Fruit fly (Drosophila melanogaster) whole organism, embryonic: ENCODE measurements around the gene sloth1.

ENCODE experiments used
- Antp ChIP-seq: fragments of 200-800 bp; sonication (Bioruptor generic); optimal IDR thresholded peaks from 3 replicates; lab custom pipeline; 2016; ENCODE audit warnings: missing biosample characterization, missing genetic modification characterization
- B-H1 ChIP-seq: fragments of 200-800 bp; sonication (Bioruptor generic); IDR thresholded peaks from 3 replicates; pipeline ENCODE4 v1.3.6; 2022; ENCODE audit warnings: missing biosample characterization, missing genetic modification characterization
- B-H2 ChIP-seq: fragments of 200-800 bp; sonication (Bioruptor generic); optimal IDR thresholded peaks from 2 replicates; lab custom pipeline; 2018; ENCODE audit warnings: missing biosample characterization, mild to moderate bottlenecking, missing genetic modification characterization
- Blimp-1 ChIP-seq: fragments of 200-800 bp; sonication (Bioruptor generic); optimal IDR thresholded peaks from 3 replicates; lab custom pipeline; 2018; ENCODE audit warnings: missing biosample characterization, missing genetic modification characterization, mild to moderate bottlenecking, moderate library complexity, missing genetic modification reagents
- BtbVII ChIP-seq: fragments of 200-800 bp; sonication (Bioruptor generic); optimal IDR thresholded peaks from 3 replicates; lab custom pipeline; 2017; ENCODE audit warnings: missing biosample characterization, mild to moderate bottlenecking, missing genetic modification characterization
- C15 ChIP-seq: fragments of 200-800 bp; sonication (Bioruptor generic); IDR thresholded peaks from 3 replicates; pipeline ENCODE4 v1.3.6; 2022; ENCODE audit warnings: missing biosample characterization, missing genetic modification characterization
- CG10366 ChIP-seq: fragments of 200-800 bp; sonication (Bioruptor generic); IDR thresholded peaks from 2 replicates; pipeline ENCODE4 v1.3.6; 2022; ENCODE audit warnings: missing biosample characterization, missing genetic modification characterization
- CG10462 ChIP-seq: fragments of 200-800 bp; sonication (Bioruptor generic); optimal IDR thresholded peaks from 2 replicates; lab custom pipeline; 2016; ENCODE audit warnings: missing biosample characterization, missing genetic modification characterization
- CG11560 ChIP-seq: fragments of 200-800 bp; sonication (Bioruptor generic); IDR thresholded peaks from 3 replicates; pipeline ENCODE4 v1.3.6; 2022; ENCODE audit warnings: missing biosample characterization, missing genetic modification characterization
- CG16863 ChIP-seq: fragments of 200-800 bp; sonication (Bioruptor generic); optimal IDR thresholded peaks from 3 replicates; lab custom pipeline; 2016; ENCODE audit warnings: missing biosample characterization, missing genetic modification characterization
- CG18599 ChIP-seq: fragments of 200-800 bp; sonication (Bioruptor generic); optimal IDR thresholded peaks from 3 replicates; lab custom pipeline; 2017; ENCODE audit warnings: missing biosample characterization, missing genetic modification characterization, mild to moderate bottlenecking, moderate library complexity, missing genetic modification reagents
- CG18619 ChIP-seq: fragments of 200-800 bp; sonication (Bioruptor generic); optimal IDR thresholded peaks from 3 replicates; lab custom pipeline; 2017; ENCODE audit warnings: missing biosample characterization, mild to moderate bottlenecking, missing genetic modification characterization
- CG2129 ChIP-seq: fragments of 200-800 bp; sonication (Bioruptor generic); IDR thresholded peaks from 2 replicates; pipeline ENCODE4 v1.3.6; 2022; ENCODE audit warnings: missing biosample characterization, missing genetic modification characterization; ENCODE audit not compliant: partially characterized antibody
- CG30403 ChIP-seq: fragments of 200-800 bp; sonication (Bioruptor generic); optimal IDR thresholded peaks from 3 replicates; lab custom pipeline; 2016; ENCODE audit warnings: missing biosample characterization, missing genetic modification characterization
- CG33557 ChIP-seq: fragments of 200-800 bp; sonication (Bioruptor generic); optimal IDR thresholded peaks from 2 replicates; lab custom pipeline; 2019; ENCODE audit warnings: missing biosample characterization, mild to moderate bottlenecking, missing genetic modification characterization, moderate library complexity
- CG42726 ChIP-seq: fragments of 200-800 bp; sonication (Bioruptor generic); IDR thresholded peaks from 2 replicates; pipeline ENCODE4 v1.3.6; 2022; ENCODE audit warnings: missing biosample characterization, missing genetic modification characterization; ENCODE audit not compliant: partially characterized antibody
- CG5953 ChIP-seq: fragments of 200-800 bp; sonication (Bioruptor generic); IDR thresholded peaks from 2 replicates; pipeline ENCODE4 v1.3.6; 2022; ENCODE audit warnings: missing biosample characterization, missing genetic modification characterization
- CG7372 ChIP-seq: fragments of 200-800 bp; sonication (Bioruptor generic); IDR thresholded peaks from 2 replicates; pipeline ENCODE4 v1.3.6; 2022; ENCODE audit warnings: missing biosample characterization, missing genetic modification characterization
- CG9437 ChIP-seq: fragments of 200-800 bp; sonication (Bioruptor generic); optimal IDR thresholded peaks from 2 replicates; lab custom pipeline; 2018; ENCODE audit warnings: missing biosample characterization, mild to moderate bottlenecking, missing genetic modification characterization
- CG9817 ChIP-seq: fragments of 200-800 bp; sonication (Bioruptor generic); optimal IDR thresholded peaks from 2 replicates; lab custom pipeline; 2018; ENCODE audit warnings: missing biosample characterization, mild to moderate bottlenecking, missing genetic modification characterization, moderate library complexity
- D ChIP-seq, 2 experiments: fragments of 200-800 bp in 1 of 2; fragments of >200 bp in 1 of 2; sonication (Bioruptor generic) in 1 of 2; optimal IDR thresholded peaks; 2 replicates in 1 of 2; 3 replicates in 1 of 2; lab custom pipeline; 2017; ENCODE audit warnings: mild to moderate bottlenecking in 1 of 2, missing biosample characterization in 1 of 2, missing genetic modification characterization in 1 of 2, missing genetic modification reagents in 1 of 2
- Fer1 ChIP-seq: fragments of 200-800 bp; sonication (Bioruptor generic); optimal IDR thresholded peaks from 2 replicates; lab custom pipeline; 2017; ENCODE audit warnings: missing biosample characterization, mild to moderate bottlenecking, missing genetic modification characterization
- HHEX ChIP-seq: fragments of 200-800 bp; sonication (Bioruptor generic); optimal IDR thresholded peaks from 3 replicates; lab custom pipeline; 2017; ENCODE audit warnings: missing biosample characterization, mild to moderate bottlenecking, missing genetic modification characterization, missing genetic modification reagents
- HLH3B ChIP-seq: fragments of 200-800 bp; sonication (Bioruptor generic); IDR thresholded peaks from 2 replicates; pipeline ENCODE4 v1.3.6; 2022; ENCODE audit warnings: missing biosample characterization, missing genetic modification characterization
- NK7.1 ChIP-seq: fragments of 200-800 bp; sonication (Bioruptor generic); optimal IDR thresholded peaks from 3 replicates; lab custom pipeline; 2016; ENCODE audit warnings: missing biosample characterization, missing genetic modification characterization
- PHDP ChIP-seq: fragments of 200-800 bp; sonication (Bioruptor generic); optimal IDR thresholded peaks from 3 replicates; lab custom pipeline; 2018; ENCODE audit warnings: missing biosample characterization, mild to moderate bottlenecking, missing genetic modification characterization, moderate library complexity
- Side ChIP-seq: fragments of 200-800 bp; sonication (Bioruptor generic); optimal IDR thresholded peaks from 2 replicates; lab custom pipeline; 2016; ENCODE audit warnings: missing biosample characterization, missing genetic modification characterization
- Sox100B ChIP-seq: fragments of 200-800 bp; sonication (Bioruptor generic); optimal IDR thresholded peaks from 3 replicates; lab custom pipeline; 2018; ENCODE audit warnings: missing biosample characterization, mild to moderate bottlenecking, missing genetic modification characterization
- Sox102F ChIP-seq: fragments of 200-800 bp; sonication (Bioruptor generic); optimal IDR thresholded peaks from 2 replicates; lab custom pipeline; 2018; ENCODE audit warnings: missing biosample characterization, mild to moderate bottlenecking, missing genetic modification characterization, moderate library complexity
- Spps ChIP-seq: fragments of 200-800 bp; sonication (Bioruptor generic); optimal IDR thresholded peaks from 2 replicates; lab custom pipeline; 2018; ENCODE audit warnings: missing biosample characterization, mild to moderate bottlenecking, missing genetic modification characterization
- Ssrp ChIP-seq: fragments of 200-800 bp; sonication (Bioruptor generic); optimal IDR thresholded peaks from 2 replicates; lab custom pipeline; 2018; ENCODE audit warnings: missing biosample characterization, mild to moderate bottlenecking, missing genetic modification characterization, moderate library complexity
- Taf1 ChIP-seq: fragments of 200-800 bp; sonication (Bioruptor generic); IDR thresholded peaks from 2 replicates; pipeline ENCODE4 v1.3.6; 2022; ENCODE audit warnings: missing biosample characterization, missing genetic modification characterization
- Vsx1 ChIP-seq: fragments of 200-800 bp; sonication (Bioruptor generic); optimal IDR thresholded peaks from 2 replicates; lab custom pipeline; 2017; ENCODE audit warnings: missing biosample characterization, mild to moderate bottlenecking, missing genetic modification characterization, missing genetic modification reagents
- Xrp1 ChIP-seq: fragments of 200-800 bp; sonication (Bioruptor generic); IDR thresholded peaks from 2 replicates; pipeline ENCODE4 v1.3.6; 2022; ENCODE audit warnings: missing biosample characterization, missing genetic modification characterization
- ash1 ChIP-seq: fragments of 200-800 bp; sonication (Bioruptor generic); optimal IDR thresholded peaks from 2 replicates; lab custom pipeline; 2018; ENCODE audit warnings: missing biosample characterization, mild to moderate bottlenecking, missing genetic modification characterization
- btn ChIP-seq: fragments of 200-800 bp; sonication (Bioruptor generic); optimal IDR thresholded peaks from 2 replicates; lab custom pipeline; 2016; ENCODE audit warnings: missing biosample characterization, missing genetic modification characterization
- dpn ChIP-seq, 2 experiments: fragments of 200-800 bp; sonication (Bioruptor generic); optimal IDR thresholded peaks; 3 replicates each; lab custom pipeline; 2016; ENCODE audit warnings: missing biosample characterization in 2 of 2, missing genetic modification characterization in 2 of 2
- emc ChIP-seq: fragments of 200-800 bp; sonication (Bioruptor generic); optimal IDR thresholded peaks from 2 replicates; lab custom pipeline; 2016; ENCODE audit warnings: missing biosample characterization, missing genetic modification characterization
- esg ChIP-seq: fragments of 200-800 bp; sonication (Bioruptor generic); conservative IDR thresholded peaks from 2 replicates; pipeline ENCODE4 v1.3.6; 2022; ENCODE audit warnings: missing biosample characterization, missing genetic modification characterization
- insv ChIP-seq, 2 experiments: fragments of 200-800 bp; sonication (Bioruptor generic); optimal IDR thresholded peaks; 3 replicates each; lab custom pipeline; 2016 to 2018; ENCODE audit warnings: missing biosample characterization in 2 of 2, missing genetic modification characterization in 2 of 2
- mam ChIP-seq: fragments of 200-800 bp; sonication (Bioruptor generic); optimal IDR thresholded peaks from 3 replicates; lab custom pipeline; 2016; ENCODE audit warnings: missing biosample characterization, missing genetic modification characterization
- odd ChIP-seq: fragments of 200-800 bp; sonication (Bioruptor generic); optimal IDR thresholded peaks from 2 replicates; lab custom pipeline; 2017; ENCODE audit warnings: missing biosample characterization, mild to moderate bottlenecking, missing genetic modification characterization
- pb ChIP-seq: fragments of 200-800 bp; sonication (Bioruptor generic); optimal IDR thresholded peaks from 3 replicates; lab custom pipeline; 2016; ENCODE audit warnings: missing biosample characterization, missing genetic modification characterization
- pum ChIP-seq: fragments of 200-800 bp; sonication (Bioruptor generic); optimal IDR thresholded peaks from 2 replicates; lab custom pipeline; 2016; ENCODE audit warnings: missing biosample characterization, missing genetic modification characterization
- seq ChIP-seq: fragments of 200-800 bp; sonication (Bioruptor generic); IDR thresholded peaks from 2 replicates; pipeline ENCODE4 v1.3.6; 2022; ENCODE audit warnings: missing biosample characterization, missing genetic modification characterization
- sisA ChIP-seq: fragments of 200-800 bp; sonication (Bioruptor generic); IDR thresholded peaks from 2 replicates; pipeline ENCODE4 v1.3.6; 2022; ENCODE audit warnings: missing biosample characterization, missing genetic modification characterization
- vfl ChIP-seq: fragments of 200-800 bp; sonication (Bioruptor generic); optimal IDR thresholded peaks from 2 replicates; lab custom pipeline; 2016; ENCODE audit warnings: missing biosample characterization, missing genetic modification characterization
- vvl ChIP-seq: fragments of 200-800 bp; sonication (Bioruptor generic); IDR thresholded peaks from 2 replicates; pipeline ENCODE4 v1.3.6; 2022; ENCODE audit warnings: missing biosample characterization, missing genetic modification characterization
- wor ChIP-seq: fragments of 200-800 bp; sonication (Bioruptor generic); IDR thresholded peaks from 2 replicates; pipeline ENCODE4 v1.3.6; 2022; ENCODE audit warnings: missing biosample characterization, missing genetic modification characterization

sloth1 gene

dm6 chrX:6985182-6985851 lies 25.8 kb upstream of the sloth1 start (continued):
- peak; percentile 76 for TF ChIP-seq PHDP
- peak; percentile 9 for TF ChIP-seq Fer1
- peak; percentile 65 for TF ChIP-seq btn (GFP tag; lab: Kevin White, UChicago)
- peak; percentile 42 for TF ChIP-seq CG9817 (tag; lab: Kevin White, UChicago)
- TF ChIP-seq CG42726 (GFP tag; lab: Robert Waterston, UW), result no peak
- TF ChIP-seq emc (GFP tag; lab: Kevin White, UChicago), result no peak
- peak; percentile 47 for TF ChIP-seq NK7.1 (GFP tag; lab: Kevin White, UChicago)
- no peak for TF ChIP-seq ash1
- peak; percentile 84 for TF ChIP-seq CG33557 (GFP tag; lab: Kevin White, UChicago)
- TF ChIP-seq CG9437 (GFP tag; lab: Kevin White, UChicago), result peak; percentile 63
- TF ChIP-seq CG10366 (GFP tag; lab: Robert Waterston, UW), result peak; percentile 77
- no peak for TF ChIP-seq insv (GFP tag; optimal IDR thresholded peaks at IDR 0.05; lab: Kevin White, UChicago)
- TF ChIP-seq CG30403 (GFP tag; lab: Kevin White, UChicago), result peak; percentile 81
- peak; percentile 89 for TF ChIP-seq Xrp1 (GFP tag; lab: Robert Waterston, UW)
- TF ChIP-seq Sox100B, result peak; percentile 71
- TF ChIP-seq CG2129 (GFP tag; lab: Robert Waterston, UW), result no peak
- peak; percentile 79 for TF ChIP-seq Ssrp
- peak; percentile 61 for TF ChIP-seq vfl (GFP tag; lab: Kevin White, UChicago)
- peak; percentile 86 for TF ChIP-seq vvl (GFP tag; lab: Robert Waterston, UW)
- peak; percentile 66 for TF ChIP-seq Vsx1
- TF ChIP-seq C15 (GFP tag; lab: Robert Waterston, UW), result no peak
- TF ChIP-seq pum (GFP tag; lab: Kevin White, UChicago), result peak; percentile 77
- peak; percentile 36; the same call in 1 of the 2 replicates for TF ChIP-seq CG5953
- TF ChIP-seq Side, result peak; percentile 83
- TF ChIP-seq wor, result peak; percentile 60
- TF ChIP-seq CG7372 (GFP tag; lab: Robert Waterston, UW), result peak; percentile 35; the same call in 1 of the 2 replicates
- TF ChIP-seq CG11560 (tag; lab: Robert Waterston, UW), result peak; percentile 16; the same call in 1 of the 3 replicates
- TF ChIP-seq esg (GFP tag; lab: Robert Waterston, UW), result peak; percentile 56
- TF ChIP-seq seq (GFP tag; lab: Robert Waterston, UW), result peak; percentile 73
- TF ChIP-seq CG18599 (GFP tag; lab: Kevin White, UChicago), result peak; percentile 72
- TF ChIP-seq Taf1 (GFP tag; lab: Robert Waterston, UW), result no peak
- peak; percentile 50 for TF ChIP-seq D (optimal IDR thresholded peaks at IDR 0.05; lab: Kevin White, UChicago)
- peak; percentile 79 for TF ChIP-seq D (GFP tag; optimal IDR thresholded peaks at IDR 0.05; lab: Kevin White, UChicago)
- no peak for TF ChIP-seq BtbVII
- peak; percentile 76 for TF ChIP-seq CG16863 (GFP tag; lab: Kevin White, UChicago)
- TF ChIP-seq Spps (tag; lab: Kevin White, UChicago), result peak; percentile 79
- TF ChIP-seq Sox102F, result peak; percentile 77
- peak; percentile 71 for TF ChIP-seq pb (GFP tag; lab: Kevin White, UChicago)
- TF ChIP-seq mam (GFP tag; lab: Kevin White, UChicago), result peak; percentile 67
- TF ChIP-seq B-H1 (GFP tag; lab: Robert Waterston, UW), result peak; percentile 37
- TF ChIP-seq sisA, result peak; percentile 77
- peak; percentile 64 to 82 for TF ChIP-seq dpn (GFP tag; optimal IDR thresholded peaks at IDR 0.05; lab: Kevin White, UChicago)
- TF ChIP-seq CG18619 (GFP tag; lab: Kevin White, UChicago), result peak; percentile 50
- TF ChIP-seq odd (GFP tag; lab: Kevin White, UChicago), result peak; percentile 38
- TF ChIP-seq Antp (GFP tag; lab: Kevin White, UChicago), result peak; percentile 68
- TF ChIP-seq Blimp-1 (GFP tag; lab: Kevin White, UChicago), result peak; percentile 85
- peak; percentile 51 for TF ChIP-seq CG10462 (GFP tag; lab: Kevin White, UChicago)
- peak; percentile 74 for TF ChIP-seq HLH3B (GFP tag; lab: Robert Waterston, UW)
- TF ChIP-seq HHEX, result peak; percentile 40
- no peak for TF ChIP-seq B-H2 (GFP tag; lab: Kevin White, UChicago)
